Fruit fly (Drosophila melanogaster) whole organism, embryonic: ENCODE measurements around the gene Cpr23B.

Source experiments
- Atf-2 ChIP-seq: fragments of 200-800 bp; sonication (Bioruptor generic); optimal IDR thresholded peaks from 2 replicates; lab custom pipeline; 2016; ENCODE audit warnings: missing biosample characterization, missing genetic modification characterization
- B-H2 ChIP-seq: fragments of 200-800 bp; sonication (Bioruptor generic); optimal IDR thresholded peaks from 2 replicates; lab custom pipeline; 2018; ENCODE audit warnings: missing biosample characterization, mild to moderate bottlenecking, missing genetic modification characterization
- CG10462 ChIP-seq: fragments of 200-800 bp; sonication (Bioruptor generic); optimal IDR thresholded peaks from 2 replicates; lab custom pipeline; 2016; ENCODE audit warnings: missing biosample characterization, missing genetic modification characterization
- CG12299 ChIP-seq: fragments of 200-800 bp; sonication (Bioruptor generic); optimal IDR thresholded peaks from 2 replicates; lab custom pipeline; 2018; ENCODE audit warnings: missing biosample characterization, mild to moderate bottlenecking, missing genetic modification characterization
- CG13296 ChIP-seq: fragments of 200-800 bp; sonication (Bioruptor generic); optimal IDR thresholded peaks from 3 replicates; lab custom pipeline; 2018; ENCODE audit warnings: missing biosample characterization, mild to moderate bottlenecking, missing genetic modification characterization
- CG14710 ChIP-seq: fragments of 200-800 bp; sonication (Bioruptor generic); optimal IDR thresholded peaks from 3 replicates; lab custom pipeline; 2019; ENCODE audit warnings: missing biosample characterization, mild to moderate bottlenecking, missing genetic modification characterization, moderate library complexity
- CG14860 ChIP-seq: fragments of 200-800 bp; sonication (Bioruptor generic); IDR thresholded peaks from 3 replicates; pipeline ENCODE4 v1.3.6; 2022; ENCODE audit warnings: missing biosample characterization, missing genetic modification characterization; ENCODE audit not compliant: partially characterized antibody
- CG17361 ChIP-seq: fragments of 200-800 bp; sonication (Bioruptor generic); IDR thresholded peaks from 3 replicates; pipeline ENCODE4 v1.3.6; 2022; ENCODE audit warnings: missing biosample characterization, missing genetic modification characterization
- CG18011 ChIP-seq: fragments of 200-800 bp; sonication (Bioruptor generic); optimal IDR thresholded peaks from 2 replicates; lab custom pipeline; 2017; ENCODE audit warnings: missing biosample characterization, missing genetic modification characterization, mild to moderate bottlenecking, moderate library complexity, missing genotype
- CG2712 ChIP-seq: fragments of 200-800 bp; optimal IDR thresholded peaks from 3 replicates; lab custom pipeline; 2019; ENCODE audit warnings: missing biosample characterization, mild to moderate bottlenecking, missing genetic modification characterization, moderate library complexity
- CG2889 ChIP-seq: fragments of 200-800 bp; sonication (Bioruptor generic); IDR thresholded peaks from 3 replicates; pipeline ENCODE4 v1.3.6; 2022; ENCODE audit warnings: missing biosample characterization, missing genetic modification characterization
- CG5245 ChIP-seq: fragments of 200-800 bp; sonication (Bioruptor generic); optimal IDR thresholded peaks from 3 replicates; lab custom pipeline; 2016; ENCODE audit warnings: missing biosample characterization, missing genetic modification characterization
- CG6254 ChIP-seq: fragments of 200-800 bp; sonication (Bioruptor generic); optimal IDR thresholded peaks from 3 replicates; lab custom pipeline; 2017; ENCODE audit warnings: mild to moderate bottlenecking, missing biosample characterization, missing genetic modification reagents, missing genetic modification characterization
- CG7745 ChIP-seq: fragments of 200-800 bp; sonication (Bioruptor generic); optimal IDR thresholded peaks from 2 replicates; lab custom pipeline; 2018; ENCODE audit warnings: missing biosample characterization, mild to moderate bottlenecking, missing genetic modification characterization, moderate library complexity
- CG8388 ChIP-seq: fragments of 200-800 bp; sonication (Bioruptor generic); optimal IDR thresholded peaks from 2 replicates; lab custom pipeline; 2019; ENCODE audit warnings: missing biosample characterization, mild to moderate bottlenecking, missing genetic modification characterization, moderate library complexity
- CG9797 ChIP-seq: fragments of 200-800 bp; sonication (Bioruptor generic); optimal IDR thresholded peaks from 3 replicates; lab custom pipeline; 2018; ENCODE audit warnings: missing biosample characterization, mild to moderate bottlenecking, missing genetic modification characterization
- D ChIP-seq, 2 experiments: fragments of 200-800 bp in 1 of 2; fragments of >200 bp in 1 of 2; sonication (Bioruptor generic) in 1 of 2; optimal IDR thresholded peaks; 2 replicates in 1 of 2; 3 replicates in 1 of 2; lab custom pipeline; 2017; ENCODE audit warnings: mild to moderate bottlenecking in 1 of 2, missing biosample characterization in 1 of 2, missing genetic modification characterization in 1 of 2, missing genetic modification reagents in 1 of 2
- Dek ChIP-seq: fragments of 200-800 bp; sonication (Bioruptor generic); optimal IDR thresholded peaks from 3 replicates; lab custom pipeline; 2019; ENCODE audit warnings: missing biosample characterization, mild to moderate bottlenecking, missing genetic modification characterization, moderate library complexity
- Dip3 ChIP-seq: fragments of 200-800 bp; sonication (Bioruptor generic); optimal IDR thresholded peaks from 3 replicates; lab custom pipeline; 2016; ENCODE audit warnings: missing biosample characterization, missing genetic modification characterization
- HLH4C ChIP-seq: fragments of 200-800 bp; sonication (Bioruptor generic); IDR thresholded peaks from 3 replicates; pipeline ENCODE4 v1.3.6; 2022; ENCODE audit warnings: missing biosample characterization, missing genetic modification characterization; ENCODE audit not compliant: partially characterized antibody
- HmgD ChIP-seq: fragments of 200-800 bp; sonication (Bioruptor generic); optimal IDR thresholded peaks from 3 replicates; lab custom pipeline; 2016; ENCODE audit warnings: missing biosample characterization, missing genetic modification characterization
- Hr78 ChIP-seq, 2 experiments: fragments of 200-800 bp in 1 of 2; fragments of >200 bp in 1 of 2; sonication (Bioruptor generic) in 1 of 2; optimal IDR thresholded peaks; 2 replicates each; lab custom pipeline; 2017 to 2019; ENCODE audit warnings: missing biosample characterization in 2 of 2, missing genetic modification characterization in 2 of 2, mild to moderate bottlenecking in 1 of 2, moderate library complexity in 1 of 2
- Hsf ChIP-seq: fragments of 200-800 bp; sonication (Bioruptor generic); optimal IDR thresholded peaks from 3 replicates; lab custom pipeline; 2016; ENCODE audit warnings: missing biosample characterization, missing genetic modification characterization
- Mad ChIP-seq: fragments of 200-800 bp; sonication (Bioruptor generic); optimal IDR thresholded peaks from 2 replicates; lab custom pipeline; 2016; ENCODE audit warnings: missing biosample characterization, missing genetic modification characterization
- Meics ChIP-seq: fragments of 200-800 bp; sonication (Bioruptor generic); optimal IDR thresholded peaks from 2 replicates; lab custom pipeline; 2017; ENCODE audit warnings: missing biosample characterization, mild to moderate bottlenecking, missing genetic modification characterization
- Xrp1 ChIP-seq: fragments of 200-800 bp; sonication (Bioruptor generic); IDR thresholded peaks from 2 replicates; pipeline ENCODE4 v1.3.6; 2022; ENCODE audit warnings: missing biosample characterization, missing genetic modification characterization
- az2 ChIP-seq: fragments of 200-800 bp; sonication (Bioruptor generic); optimal IDR thresholded peaks from 3 replicates; lab custom pipeline; 2016; ENCODE audit warnings: missing biosample characterization, missing genetic modification characterization
- bbx ChIP-seq: fragments of 200-800 bp; sonication (Bioruptor generic); IDR thresholded peaks from 2 replicates; pipeline ENCODE4 v1.3.6; 2022; ENCODE audit warnings: missing biosample characterization, missing genetic modification characterization; ENCODE audit not compliant: partially characterized antibody
- bigmax ChIP-seq: fragments of 200-800 bp; sonication (Bioruptor generic); optimal IDR thresholded peaks from 2 replicates; lab custom pipeline; 2018; ENCODE audit warnings: missing biosample characterization, mild to moderate bottlenecking, missing genetic modification characterization
- ci ChIP-seq: fragments of 200-800 bp; sonication (Bioruptor generic); IDR thresholded peaks from 3 replicates; pipeline ENCODE4 v1.3.6; 2022; ENCODE audit warnings: missing biosample characterization, missing genetic modification characterization
- croc ChIP-seq: fragments of 200-800 bp; sonication (Bioruptor generic); conservative IDR thresholded peaks from 3 replicates; pipeline ENCODE4 v1.3.6; 2022; ENCODE audit warnings: missing biosample characterization, missing genetic modification characterization
- danr ChIP-seq: fragments of 200-800 bp; sonication (Bioruptor generic); IDR thresholded peaks from 2 replicates; pipeline ENCODE4 v1.3.6; 2022; ENCODE audit warnings: missing biosample characterization, missing genetic modification characterization
- disco-r ChIP-seq: fragments of 200-800 bp; sonication (Bioruptor generic); optimal IDR thresholded peaks from 2 replicates; lab custom pipeline; 2016; ENCODE audit warnings: missing biosample characterization, missing genetic modification characterization
- dm ChIP-seq: fragments of 200-800 bp; sonication (Bioruptor generic); optimal IDR thresholded peaks from 3 replicates; lab custom pipeline; 2016; ENCODE audit warnings: missing biosample characterization, missing genetic modification characterization
- emc ChIP-seq: fragments of 200-800 bp; sonication (Bioruptor generic); optimal IDR thresholded peaks from 2 replicates; lab custom pipeline; 2016; ENCODE audit warnings: missing biosample characterization, missing genetic modification characterization
- eyg ChIP-seq: fragments of 200-800 bp; sonication (Bioruptor generic); optimal IDR thresholded peaks from 3 replicates; lab custom pipeline; 2016; ENCODE audit warnings: missing biosample characterization, missing genetic modification characterization
- ken ChIP-seq: fragments of 200-800 bp; sonication (Bioruptor generic); IDR thresholded peaks from 3 replicates; pipeline ENCODE4 v1.3.6; 2022; ENCODE audit warnings: missing biosample characterization, missing genetic modification characterization
- nom ChIP-seq: fragments of 200-800 bp; sonication (Bioruptor generic); optimal IDR thresholded peaks from 2 replicates; lab custom pipeline; 2017; ENCODE audit warnings: missing biosample characterization, missing genetic modification characterization, mild to moderate bottlenecking, moderate library complexity, missing genetic modification reagents
- p53 ChIP-seq: fragments of 200-800 bp; sonication (Bioruptor generic); optimal IDR thresholded peaks from 2 replicates; lab custom pipeline; 2016; ENCODE audit warnings: missing biosample characterization, missing genetic modification characterization
- pum ChIP-seq: fragments of 200-800 bp; sonication (Bioruptor generic); optimal IDR thresholded peaks from 2 replicates; lab custom pipeline; 2016; ENCODE audit warnings: missing biosample characterization, missing genetic modification characterization
- repo ChIP-seq: fragments of 200-800 bp; sonication (Bioruptor generic); optimal IDR thresholded peaks from 2 replicates; lab custom pipeline; 2016; ENCODE audit warnings: missing biosample characterization, missing genetic modification characterization
- sd ChIP-seq: fragments of 200-800 bp; sonication (Bioruptor generic); optimal IDR thresholded peaks from 3 replicates; lab custom pipeline; 2018; ENCODE audit warnings: missing biosample characterization, mild to moderate bottlenecking, missing genetic modification characterization, moderate library complexity
- sima ChIP-seq: fragments of 200-800 bp; sonication (Bioruptor generic); optimal IDR thresholded peaks from 2 replicates; lab custom pipeline; 2016; ENCODE audit warnings: missing biosample characterization, missing genetic modification characterization
- sob ChIP-seq: fragments of 200-800 bp; sonication (Bioruptor generic); IDR thresholded peaks from 2 replicates; pipeline ENCODE4 v1.3.6; 2022; ENCODE audit warnings: missing biosample characterization, missing genetic modification characterization
- tap ChIP-seq: fragments of 200-800 bp; optimal IDR thresholded peaks from 3 replicates; lab custom pipeline; 2019; ENCODE audit warnings: missing biosample characterization, mild to moderate bottlenecking, missing genetic modification characterization, moderate library complexity
- tup ChIP-seq: fragments of 200-800 bp; sonication (Bioruptor generic); optimal IDR thresholded peaks from 2 replicates; lab custom pipeline; 2016; ENCODE audit warnings: missing biosample characterization, mild to moderate bottlenecking, missing genetic modification characterization, moderate library complexity
- usp ChIP-seq: fragments of >200 bp; optimal IDR thresholded peaks from 2 replicates; lab custom pipeline; 2017; ENCODE audit warnings: missing biosample characterization, missing genetic modification characterization
- yki ChIP-seq: fragments of >200 bp; optimal IDR thresholded peaks from 3 replicates; lab custom pipeline; 2018
- zen2 ChIP-seq: fragments of 200-800 bp; sonication (Bioruptor generic); IDR thresholded peaks from 3 replicates; pipeline ENCODE4 v1.3.6; 2022; ENCODE audit warnings: missing biosample characterization, missing genetic modification characterization; ENCODE audit not compliant: partially characterized antibody

The Cpr23B gene

dm6 chr2L:2874542-2875194, 36.5 kb downstream of the Cpr23B start, which contains the start of gene CG8814 (continued):
- no peak for TF ChIP-seq zen2 (GFP tag; lab: Robert Waterston, UW)
- TF ChIP-seq emc (GFP tag; lab: Kevin White, UChicago), result no peak
- peak; percentile 63 for TF ChIP-seq az2 (GFP tag; lab: Kevin White, UChicago)
- TF ChIP-seq Hr78 (GFP tag; optimal IDR thresholded peaks at IDR 0.05; lab: Kevin White, UChicago), result peak in 1 of 2 experiments; percentile 88
- TF ChIP-seq nom (GFP tag; lab: Kevin White, UChicago), result peak; percentile 98
- TF ChIP-seq CG17361 (GFP tag; lab: Robert Waterston, UW), result peak; percentile 89
- TF ChIP-seq CG14710 (tag; lab: Kevin White, UChicago), result peak; percentile 86
- TF ChIP-seq Hsf (GFP tag; lab: Kevin White, UChicago), result peak; percentile 37
- no peak for TF ChIP-seq tap
- no peak for TF ChIP-seq CG2889 (GFP tag; lab: Robert Waterston, UW)
- TF ChIP-seq CG8388 (GFP tag; lab: Kevin White, UChicago), result peak; percentile 46
- TF ChIP-seq CG5245 (GFP tag; lab: Kevin White, UChicago), result peak; percentile 18
- TF ChIP-seq Dek (tag; lab: Kevin White, UChicago), result peak; percentile 75
- no peak for TF ChIP-seq eyg
- no peak for TF ChIP-seq disco-r
- peak; percentile 29 for TF ChIP-seq Dip3 (GFP tag; lab: Kevin White, UChicago)
- no peak for TF ChIP-seq danr (GFP tag; lab: Robert Waterston, UW)
- peak; percentile 56; the same call in 1 of the 3 replicates for TF ChIP-seq CG14860 (GFP tag; lab: Robert Waterston, UW)
- peak; percentile 54; the same call in 2 of the 3 replicates for TF ChIP-seq ci
- TF ChIP-seq p53, result no peak
- no peak for TF ChIP-seq CG6254 (GFP tag; lab: Kevin White, UChicago)
- no peak for TF ChIP-seq pum (GFP tag; lab: Kevin White, UChicago)
- no peak for TF ChIP-seq CG7745 (tag; lab: Kevin White, UChicago)
- TF ChIP-seq bbx, result peak; percentile 61
- peak; percentile 65 for TF ChIP-seq CG10462 (GFP tag; lab: Kevin White, UChicago)
- TF ChIP-seq croc, result peak; percentile 51; the same call in 2 of the 3 replicates
- no peak for TF ChIP-seq tup (GFP tag; lab: Kevin White, UChicago)
- no peak for TF ChIP-seq sima (GFP tag; lab: Kevin White, UChicago)
- TF ChIP-seq HLH4C, result peak; percentile 66; the same call in 2 of the 3 replicates
- TF ChIP-seq CG13296, result no peak
- no peak for TF ChIP-seq CG12299 (tag; lab: Kevin White, UChicago)
- TF ChIP-seq Xrp1 (GFP tag; lab: Robert Waterston, UW), result peak; percentile 28; the same call in 1 of the 2 replicates
- no peak for TF ChIP-seq HmgD (GFP tag; lab: Kevin White, UChicago)
- no peak for TF ChIP-seq usp (GFP tag; lab: Kevin White, UChicago)
- no peak for TF ChIP-seq repo (GFP tag; lab: Kevin White, UChicago)
- TF ChIP-seq D (optimal IDR thresholded peaks at IDR 0.05; lab: Kevin White, UChicago), result no peak
- peak; percentile 40 for TF ChIP-seq D (GFP tag; optimal IDR thresholded peaks at IDR 0.05; lab: Kevin White, UChicago)
- TF ChIP-seq ken (GFP tag; lab: Robert Waterston, UW), result peak; percentile 61; the same call in 2 of the 3 replicates
- no peak for TF ChIP-seq Atf-2 (GFP tag; lab: Kevin White, UChicago)
- TF ChIP-seq Mad (GFP tag; lab: Kevin White, UChicago), result peak; percentile 39
- TF ChIP-seq sd (tag; lab: Kevin White, UChicago), result peak; percentile 34
- TF ChIP-seq bigmax (GFP tag; lab: Kevin White, UChicago), result no peak
- peak; percentile 67 for TF ChIP-seq CG9797 (GFP tag; lab: Kevin White, UChicago)
- TF ChIP-seq yki, result no peak
- TF ChIP-seq B-H2 (GFP tag; lab: Kevin White, UChicago), result no peak
- TF ChIP-seq dm (GFP tag; lab: Kevin White, UChicago), result no peak
- TF ChIP-seq CG18011 (GFP tag; lab: Kevin White, UChicago), result peak; percentile 28
- TF ChIP-seq CG2712 (tag; lab: Kevin White, UChicago), result peak; percentile 75
- peak; percentile 42 for TF ChIP-seq Meics
- TF ChIP-seq sob (GFP tag; lab: Robert Waterston, UW), result peak; percentile 74
